Fruit fly (Drosophila melanogaster) S2 (cell line): Measurements from ENCODE around the gene CG10428.

Source experiments
- CG8478 ChIP-seq: fragments of >200 bp; optimal IDR thresholded peaks from 2 replicates; lab custom pipeline; 2018
- CTCF ChIP-seq, 2 experiments: fragments of >200 bp; optimal IDR thresholded peaks; 2 replicates each; lab custom pipeline; 2018

dm6 chr2L:18981484-18981883 is 32.8 kb downstream of the CG10428 start:
- TF ChIP-seq CTCF (optimal IDR thresholded peaks at IDR 0.05; lab: Kevin White, UChicago) (no peak), CG8478 (lab: Kevin White, UChicago) (no peak)
